Fruit fly (Drosophila melanogaster) whole organism, embryonic: ENCODE measurements around the gene CG9628.

Experiments used
- CG10366 ChIP-seq: fragments of 200-800 bp; sonication (Bioruptor generic); IDR thresholded peaks from 2 replicates; pipeline ENCODE4 v1.3.6; 2022; ENCODE audit warnings: missing biosample characterization, missing genetic modification characterization
- CG10979 ChIP-seq: fragments of 200-800 bp; sonication (Bioruptor generic); optimal IDR thresholded peaks from 2 replicates; lab custom pipeline; 2018; ENCODE audit warnings: missing biosample characterization, mild to moderate bottlenecking, missing genetic modification characterization, moderate library complexity
- CG13775 ChIP-seq: fragments of 200-800 bp; sonication (Bioruptor generic); optimal IDR thresholded peaks from 3 replicates; lab custom pipeline; 2017; ENCODE audit warnings: missing biosample characterization, mild to moderate bottlenecking, missing genetic modification characterization
- CG14050 ChIP-seq: fragments of 200-800 bp; sonication (Bioruptor generic); IDR thresholded peaks from 3 replicates; pipeline ENCODE4 v1.3.6; 2022; ENCODE audit warnings: missing biosample characterization, missing genetic modification characterization
- CG15269 ChIP-seq: fragments of 200-800 bp; sonication (Bioruptor generic); optimal IDR thresholded peaks from 2 replicates; lab custom pipeline; 2018; ENCODE audit warnings: missing biosample characterization, mild to moderate bottlenecking, missing genetic modification characterization, moderate library complexity
- CG16863 ChIP-seq: fragments of 200-800 bp; sonication (Bioruptor generic); optimal IDR thresholded peaks from 3 replicates; lab custom pipeline; 2016; ENCODE audit warnings: missing biosample characterization, missing genetic modification characterization
- CG17568 ChIP-seq: fragments of 200-800 bp; sonication (Bioruptor generic); optimal IDR thresholded peaks from 2 replicates; lab custom pipeline; 2018; ENCODE audit warnings: missing biosample characterization, mild to moderate bottlenecking, missing genetic modification characterization, moderate library complexity
- CG17829 ChIP-seq: fragments of 200-800 bp; optimal IDR thresholded peaks from 2 replicates; lab custom pipeline; 2019; ENCODE audit warnings: missing biosample characterization, mild to moderate bottlenecking, missing genetic modification characterization, moderate library complexity
- CG18619 ChIP-seq: fragments of 200-800 bp; sonication (Bioruptor generic); optimal IDR thresholded peaks from 3 replicates; lab custom pipeline; 2017; ENCODE audit warnings: missing biosample characterization, mild to moderate bottlenecking, missing genetic modification characterization
- CG2712 ChIP-seq: fragments of 200-800 bp; optimal IDR thresholded peaks from 3 replicates; lab custom pipeline; 2019; ENCODE audit warnings: missing biosample characterization, mild to moderate bottlenecking, missing genetic modification characterization, moderate library complexity
- CG30403 ChIP-seq: fragments of 200-800 bp; sonication (Bioruptor generic); optimal IDR thresholded peaks from 3 replicates; lab custom pipeline; 2016; ENCODE audit warnings: missing biosample characterization, missing genetic modification characterization
- CG42726 ChIP-seq: fragments of 200-800 bp; sonication (Bioruptor generic); IDR thresholded peaks from 2 replicates; pipeline ENCODE4 v1.3.6; 2022; ENCODE audit warnings: missing biosample characterization, missing genetic modification characterization; ENCODE audit not compliant: partially characterized antibody
- CG4328 ChIP-seq: fragments of 200-800 bp; sonication (Bioruptor generic); optimal IDR thresholded peaks from 3 replicates; lab custom pipeline; 2017; ENCODE audit warnings: missing biosample characterization, missing genetic modification reagents, missing genetic modification characterization
- CG4424 ChIP-seq: fragments of 200-800 bp; sonication (Bioruptor generic); optimal IDR thresholded peaks from 3 replicates; lab custom pipeline; 2016; ENCODE audit warnings: missing biosample characterization, missing genetic modification characterization
- CG4617 ChIP-seq: fragments of 200-800 bp; sonication (Bioruptor generic); optimal IDR thresholded peaks from 3 replicates; lab custom pipeline; 2016; ENCODE audit warnings: missing biosample characterization, missing genetic modification characterization, borderline replicate concordance
- CG6654 ChIP-seq: fragments of 200-800 bp; sonication (Bioruptor generic); optimal IDR thresholded peaks from 2 replicates; lab custom pipeline; 2017; ENCODE audit warnings: missing biosample characterization, mild to moderate bottlenecking, missing genetic modification characterization
- CG6791 ChIP-seq: fragments of 200-800 bp; sonication (Bioruptor generic); IDR thresholded peaks from 3 replicates; pipeline ENCODE4 v1.3.6; 2022; ENCODE audit warnings: missing biosample characterization, missing genetic modification characterization; ENCODE audit not compliant: partially characterized antibody
- CG7271 ChIP-seq: fragments of 200-800 bp; sonication (Bioruptor generic); optimal IDR thresholded peaks from 2 replicates; lab custom pipeline; 2018; ENCODE audit warnings: missing biosample characterization, mild to moderate bottlenecking, missing genetic modification characterization, moderate library complexity
- CG7839 ChIP-seq: fragments of 200-800 bp; sonication (Bioruptor generic); optimal IDR thresholded peaks from 3 replicates; lab custom pipeline; 2018; ENCODE audit warnings: missing biosample characterization, mild to moderate bottlenecking, missing genetic modification characterization, moderate library complexity
- CG8765 ChIP-seq: fragments of 200-800 bp; sonication (Bioruptor generic); IDR thresholded peaks from 2 replicates; pipeline ENCODE4 v1.3.6; 2022; ENCODE audit warnings: missing biosample characterization, missing genetic modification characterization
- CG9609 ChIP-seq: fragments of 200-800 bp; sonication (Bioruptor generic); optimal IDR thresholded peaks from 3 replicates; lab custom pipeline; 2016; ENCODE audit warnings: missing biosample characterization, missing genetic modification characterization
- CG9876 ChIP-seq: fragments of 200-800 bp; sonication (Bioruptor generic); optimal IDR thresholded peaks from 2 replicates; lab custom pipeline; 2016; ENCODE audit warnings: missing biosample characterization, missing genetic modification characterization
- CG9932 ChIP-seq: fragments of 200-800 bp; sonication (Bioruptor generic); IDR thresholded peaks from 2 replicates; pipeline ENCODE4 v1.3.6; 2022; ENCODE audit warnings: missing biosample characterization, missing genetic modification characterization
- CTCF ChIP-seq: fragments of 200-800 bp; sonication (Bioruptor generic); optimal IDR thresholded peaks from 2 replicates; lab custom pipeline; 2017; ENCODE audit warnings: missing biosample characterization, mild to moderate bottlenecking, missing genetic modification characterization, moderate library complexity
- CoRest ChIP-seq: fragments of 200-800 bp; sonication (Bioruptor generic); optimal IDR thresholded peaks from 3 replicates; lab custom pipeline; 2018; ENCODE audit warnings: missing biosample characterization, mild to moderate bottlenecking, missing genetic modification characterization, moderate library complexity
- Dbx ChIP-seq: fragments of 200-800 bp; sonication (Bioruptor generic); IDR thresholded peaks from 3 replicates; pipeline ENCODE4 v1.3.6; 2022; ENCODE audit warnings: missing biosample characterization, missing genetic modification characterization
- Dref ChIP-seq: fragments of 200-800 bp; sonication (Bioruptor generic); IDR thresholded peaks from 2 replicates; pipeline ENCODE4 v1.3.6; 2022; ENCODE audit warnings: missing biosample characterization, missing genetic modification characterization
- HmgD ChIP-seq: fragments of 200-800 bp; sonication (Bioruptor generic); optimal IDR thresholded peaks from 3 replicates; lab custom pipeline; 2016; ENCODE audit warnings: missing biosample characterization, missing genetic modification characterization
- Jarid2 ChIP-seq: fragments of 200-800 bp; sonication (Bioruptor generic); optimal IDR thresholded peaks from 3 replicates; lab custom pipeline; 2017; ENCODE audit warnings: mild to moderate bottlenecking, missing biosample characterization, missing genetic modification reagents, missing genetic modification characterization
- Lhr ChIP-seq: fragments of 200-800 bp; sonication (Bioruptor generic); optimal IDR thresholded peaks from 3 replicates; lab custom pipeline; 2017; ENCODE audit warnings: mild to moderate bottlenecking, missing biosample characterization, missing genetic modification reagents, missing genetic modification characterization
- Med ChIP-seq: fragments of 200-800 bp; sonication (Bioruptor generic); peaks from one replicate; lab custom pipeline; 2016; ENCODE audit warnings: missing biosample characterization, missing genetic modification characterization, mild to moderate bottlenecking, inconsistent platforms, moderate library complexity
- NC2β ChIP-seq: fragments of 200-800 bp; sonication (Bioruptor generic); optimal IDR thresholded peaks from 2 replicates; lab custom pipeline; 2016; ENCODE audit warnings: missing biosample characterization, missing genetic modification characterization
- Nf-YA ChIP-seq: fragments of 200-800 bp; sonication (Bioruptor generic); IDR thresholded peaks from 2 replicates; pipeline ENCODE4 v1.3.6; 2022; ENCODE audit warnings: missing biosample characterization, missing genetic modification characterization
- NfI ChIP-seq: fragments of 200-800 bp; sonication (Bioruptor generic); optimal IDR thresholded peaks from 3 replicates; lab custom pipeline; 2018; ENCODE audit warnings: missing biosample characterization, mild to moderate bottlenecking, missing genetic modification characterization, moderate library complexity
- Oli ChIP-seq: fragments of 200-800 bp; sonication (Bioruptor generic); optimal IDR thresholded peaks from 2 replicates; lab custom pipeline; 2018; ENCODE audit warnings: missing biosample characterization, mild to moderate bottlenecking, missing genetic modification characterization, moderate library complexity
- Ptx1 ChIP-seq: fragments of 200-800 bp; sonication (Bioruptor generic); IDR thresholded peaks from 2 replicates; pipeline ENCODE4 v1.3.6; 2022; ENCODE audit warnings: missing biosample characterization, missing genetic modification characterization
- Sry-β ChIP-seq: fragments of 200-800 bp; sonication (Bioruptor generic); optimal IDR thresholded peaks from 2 replicates; lab custom pipeline; 2018; ENCODE audit warnings: missing biosample characterization, mild to moderate bottlenecking, missing genetic modification characterization, moderate library complexity
- fd64A ChIP-seq: fragments of 200-800 bp; sonication (Bioruptor generic); optimal IDR thresholded peaks from 3 replicates; lab custom pipeline; 2018; ENCODE audit warnings: missing biosample characterization, mild to moderate bottlenecking, missing genetic modification characterization
- fru ChIP-seq: fragments of >200 bp; optimal IDR thresholded peaks from 2 replicates; lab custom pipeline; 2017
- hb ChIP-seq: fragments of 200-800 bp; sonication (Bioruptor generic); IDR thresholded peaks from 3 replicates; pipeline ENCODE4 v1.3.6; 2022; ENCODE audit warnings: missing biosample characterization, missing genetic modification characterization; ENCODE audit not compliant: partially characterized antibody
- hkb ChIP-seq, 2 experiments: fragments of 200-800 bp in 1 of 2; fragments of >200 bp in 1 of 2; sonication (Bioruptor generic) in 1 of 2; IDR thresholded peaks in 1 of 2; optimal IDR thresholded peaks in 1 of 2; 2 replicates each; pipeline versions ENCODE4 v1.3.6 to Lab custom; 2017 to 2022; ENCODE audit warnings: missing biosample characterization in 1 of 2, missing genetic modification characterization in 1 of 2
- luna ChIP-seq: fragments of 200-800 bp; sonication (Bioruptor generic); optimal IDR thresholded peaks from 2 replicates; lab custom pipeline; 2016; ENCODE audit warnings: missing biosample characterization, missing genetic modification characterization
- p53 ChIP-seq: fragments of 200-800 bp; sonication (Bioruptor generic); optimal IDR thresholded peaks from 2 replicates; lab custom pipeline; 2016; ENCODE audit warnings: missing biosample characterization, missing genetic modification characterization
- pita ChIP-seq: fragments of 200-800 bp; sonication (Bioruptor generic); optimal IDR thresholded peaks from 2 replicates; lab custom pipeline; 2017; ENCODE audit warnings: missing biosample characterization, mild to moderate bottlenecking, missing genetic modification characterization
- row ChIP-seq: fragments of 200-800 bp; sonication (Bioruptor generic); IDR thresholded peaks from 3 replicates; pipeline ENCODE4 v1.3.6; 2022; ENCODE audit warnings: missing biosample characterization, missing genetic modification characterization
- scrt ChIP-seq: fragments of 200-800 bp; sonication (Bioruptor generic); optimal IDR thresholded peaks from 2 replicates; lab custom pipeline; 2018; ENCODE audit warnings: missing biosample characterization, mild to moderate bottlenecking, missing genetic modification characterization, moderate library complexity
- sim ChIP-seq: fragments of 200-800 bp; sonication (Bioruptor generic); IDR thresholded peaks from 2 replicates; pipeline ENCODE4 v1.3.6; 2022; ENCODE audit warnings: missing biosample characterization, missing genetic modification characterization
- so ChIP-seq: fragments of 200-800 bp; sonication (Bioruptor generic); IDR thresholded peaks from 3 replicates; pipeline ENCODE4 v1.3.6; 2022; ENCODE audit warnings: missing biosample characterization, missing genetic modification characterization
- stwl ChIP-seq: fragments of 200-800 bp; sonication (Bioruptor generic); optimal IDR thresholded peaks from 3 replicates; lab custom pipeline; 2018; ENCODE audit warnings: missing biosample characterization, mild to moderate bottlenecking, missing genetic modification characterization, moderate library complexity
- wor ChIP-seq: fragments of 200-800 bp; sonication (Bioruptor generic); IDR thresholded peaks from 2 replicates; pipeline ENCODE4 v1.3.6; 2022; ENCODE audit warnings: missing biosample characterization, missing genetic modification characterization
- zen ChIP-seq: fragments of 200-800 bp; sonication (Bioruptor generic); optimal IDR thresholded peaks from 3 replicates; lab custom pipeline; 2018; ENCODE audit warnings: missing biosample characterization, mild to moderate bottlenecking, missing genetic modification characterization, moderate library complexity

The CG9628 gene

dm6 chr3L:14607620-14608019, 15.0 kb upstream of the CG9628 start:
- TF ChIP-seq CTCF (GFP tag; lab: Kevin White, UChicago) (peak; percentile 92), Oli (tag; lab: Kevin White, UChicago) (no peak), CG4617 (GFP tag; lab: Kevin White, UChicago) (no peak), CG16863 (GFP tag; lab: Kevin White, UChicago) (no peak), CG7271 (tag; lab: Kevin White, UChicago) (peak; percentile 5), Sry-β (GFP tag; lab: Kevin White, UChicago) (peak; percentile 49), Dref (no peak), CG6654 (GFP tag; lab: Kevin White, UChicago) (no peak), CG6791 (GFP tag; lab: Robert Waterston, UW) (peak; percentile 11; the same call in 1 of the 3 replicates), p53 (no peak), pita (peak; percentile 21), CG42726 (GFP tag; lab: Robert Waterston, UW) (0 out of 2 replicates have a peak, but pooled peaks have one; percentile 22), fru (lab: Kevin White, UChicago) (no peak), CG17568 (GFP tag; lab: Kevin White, UChicago) (no peak), row (GFP tag; lab: Robert Waterston, UW) (peak; percentile 31; the same call in 2 of the 3 replicates), CG18619 (GFP tag; lab: Kevin White, UChicago) (no peak), Med (GFP tag; lab: Kevin White, UChicago) (peak; percentile 51), CG7839 (tag; lab: Kevin White, UChicago) (peak; percentile 4), CG4424 (GFP tag; lab: Kevin White, UChicago) (peak; percentile 8), Jarid2 (GFP tag; lab: Kevin White, UChicago) (peak; percentile 16), CG9932 (GFP tag; lab: Robert Waterston, UW) (peak; percentile 41; the same call in 1 of the 2 replicates), fd64A (no peak), NC2β (GFP tag; lab: Kevin White, UChicago) (no peak), CG13775 (GFP tag; lab: Kevin White, UChicago) (no peak), NfI (no peak), CG15269 (tag; lab: Kevin White, UChicago) (no peak), zen (tag; lab: Kevin White, UChicago) (peak; percentile 0), wor (GFP tag; lab: Robert Waterston, UW) (no peak), CG8765 (GFP tag; lab: Robert Waterston, UW) (0 out of 2 replicates have a peak, but pooled peaks have one; percentile 10), Nf-YA (GFP tag; lab: Robert Waterston, UW) (no peak), luna (no peak), CG4328 (GFP tag; lab: Kevin White, UChicago) (no peak), Lhr (GFP tag; lab: Kevin White, UChicago) (peak; percentile 23), sim (no peak), CG30403 (GFP tag; lab: Kevin White, UChicago) (peak; percentile 1), hb (no peak), HmgD (GFP tag; lab: Kevin White, UChicago) (no peak), CG10979 (no peak), hkb (optimal IDR thresholded peaks at IDR 0.05; lab: Kevin White, UChicago) (no peak), hkb (GFP tag; IDR thresholded peaks at IDR 0.05; lab: Robert Waterston, UW) (0 out of 2 replicates have a peak, but pooled peaks have one; percentile 30), CG14050 (GFP tag; lab: Robert Waterston, UW) (no peak), CG2712 (tag; lab: Kevin White, UChicago) (peak; percentile 23), so (GFP tag; lab: Robert Waterston, UW) (no peak), CG9876 (no peak), scrt (GFP tag; lab: Kevin White, UChicago) (no peak), Ptx1 (0 out of 2 replicates have a peak, but pooled peaks have one; percentile 25), Dbx (GFP tag; lab: Robert Waterston, UW) (no peak), CG9609 (no peak), stwl (tag; lab: Kevin White, UChicago) (peak; percentile 76), CG10366 (peak; percentile 47), CG17829 (tag; lab: Kevin White, UChicago) (peak; percentile 4), CoRest (tag; lab: Kevin White, UChicago) (peak; percentile 13)
